Worm (Caenorhabditis elegans): ENCODE measurements around the gene C50B6.9.

Gene C50B6.9

DNA sequence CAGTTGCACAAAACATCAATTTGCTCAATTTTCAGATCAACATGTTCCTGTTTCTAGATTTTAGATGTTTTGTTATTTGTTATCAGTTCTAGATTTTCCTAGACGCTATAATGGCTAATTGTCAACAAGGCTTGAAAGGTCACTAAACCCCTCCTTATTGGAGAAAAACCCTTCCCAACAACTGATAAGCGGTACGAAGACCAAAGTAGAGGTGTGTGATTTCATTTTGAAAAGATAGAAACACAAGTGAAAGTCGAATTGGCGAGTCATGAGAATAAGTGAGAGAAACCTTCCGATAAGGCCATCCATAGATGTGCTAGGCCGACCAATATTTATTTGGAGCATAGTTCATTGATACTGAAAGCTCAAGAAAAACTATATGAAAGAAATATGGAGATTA lies 37.5 kb downstream of the C50B6.9 start (continued):
- TF ChIP-seq dpl-1 (GFP tag; optimal IDR thresholded peaks at IDR 0.05) (peak in 1 of 3 experiments; percentile 6), egl-27 (tag; optimal IDR thresholded peaks at IDR 0.05) (no peak), nhr-90 (tag; optimal IDR thresholded peaks at IDR 0.05; ENCODE audit: poor library complexity) (peak; percentile 52), lin-14 (GFP tag; optimal IDR thresholded peaks at IDR 0.05) (peak; percentile 54), zag-1 (tag; optimal IDR thresholded peaks at IDR 0.05) (no peak), efl-3 (GFP tag; optimal IDR thresholded peaks at IDR 0.05) (no peak), rnt-1 (tag; optimal IDR thresholded peaks at IDR 0.05) (no peak), sox-4 (tag; optimal IDR thresholded peaks at IDR 0.05) (no peak), ces-1 (GFP tag; optimal IDR thresholded peaks at IDR 0.05) (no peak), ceh-88 (GFP tag; IDR thresholded peaks at IDR 0.05) (no peak), F16B12.6 (tag; optimal IDR thresholded peaks at IDR 0.05) (no peak), mab-9 (GFP tag; IDR thresholded peaks at IDR 0.05) (no peak), snu-23 (GFP tag; optimal IDR thresholded peaks at IDR 0.05) (peak; percentile 4), irx-1 (tag; optimal IDR thresholded peaks at IDR 0.05) (no peak), vab-15 (tag; optimal IDR thresholded peaks at IDR 0.05) (no peak), nhr-85 (tag) (peak; percentile 72), nhr-84 (tag; optimal IDR thresholded peaks at IDR 0.05) (no peak), ama-1 (optimal IDR thresholded peaks at IDR 0.05) (no peak), jun-1 (tag; optimal IDR thresholded peaks at IDR 0.05) (peak; percentile 32), nhr-11 (tag; optimal IDR thresholded peaks at IDR 0.05) (no peak), zip-4 (GFP tag; optimal IDR thresholded peaks at IDR 0.05) (no peak), aha-1 (tag; optimal IDR thresholded peaks at IDR 0.05) (no peak), nhr-20 (tag; optimal IDR thresholded peaks at IDR 0.05) (peak; percentile 50), ceh-63 (GFP tag; optimal IDR thresholded peaks at IDR 0.05) (no peak), elt-2 (tag; optimal IDR thresholded peaks at IDR 0.05) (peak; percentile 94), unc-98 (GFP tag; IDR thresholded peaks at IDR 0.05) (no peak), unc-86 (tag; optimal IDR thresholded peaks at IDR 0.05) (no peak), hlh-17 (GFP tag; optimal IDR thresholded peaks at IDR 0.05; ENCODE audit: borderline replicate concordance) (no peak), fkh-8 (tag; optimal IDR thresholded peaks at IDR 0.05) (no peak), ets-5 (GFP tag; IDR thresholded peaks at IDR 0.05) (no peak), tlp-1 (tag; optimal IDR thresholded peaks at IDR 0.05) (no peak)

DNA sequence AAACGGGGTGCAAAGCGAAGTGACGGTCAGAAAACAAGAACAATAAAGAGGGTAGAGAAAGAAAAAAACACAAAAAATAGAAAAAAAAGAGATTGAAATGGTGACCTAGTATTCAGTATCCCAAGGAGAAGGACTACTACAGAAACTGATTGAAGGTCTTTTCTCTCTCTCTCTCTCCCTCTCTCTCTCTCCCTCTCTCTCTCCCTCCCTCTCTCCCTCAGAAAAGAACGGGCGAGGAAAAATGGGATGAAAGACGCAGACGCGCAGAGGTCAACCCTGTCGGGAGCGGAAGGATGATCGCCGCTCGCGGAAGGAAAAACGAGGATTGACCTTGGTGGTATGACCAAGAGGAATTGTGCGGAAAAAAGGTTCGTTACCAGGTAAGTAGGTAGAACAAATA lies 38.4 kb downstream of the C50B6.9 start:
- TF ChIP-seq nhr-12 (tag; optimal IDR thresholded peaks at IDR 0.05), result no peak
- no peak for TF ChIP-seq sox-4 (tag; optimal IDR thresholded peaks at IDR 0.05)
- no peak for TF ChIP-seq mdl-1 (tag; optimal IDR thresholded peaks at IDR 0.05)
- peak; percentile 23 for TF ChIP-seq C16A3.4 (tag; optimal IDR thresholded peaks at IDR 0.05)
- no peak for TF ChIP-seq tlp-1 (tag; optimal IDR thresholded peaks at IDR 0.05)
- peak; percentile 42 for TF ChIP-seq ztf-4 (tag; optimal IDR thresholded peaks at IDR 0.05)
- no peak for TF ChIP-seq fkh-10 (GFP tag; optimal IDR thresholded peaks at IDR 0.05)
- TF ChIP-seq nhr-28 (tag; optimal IDR thresholded peaks at IDR 0.05), result no peak
- peak; percentile 14 for TF ChIP-seq lin-13 (GFP tag; optimal IDR thresholded peaks at IDR 0.05)
- TF ChIP-seq ces-1 (GFP tag; optimal IDR thresholded peaks at IDR 0.05), result no peak
- no peak for TF ChIP-seq unc-30 (tag; optimal IDR thresholded peaks at IDR 0.05)
- peak; percentile 82 for TF ChIP-seq blmp-1 (tag; optimal IDR thresholded peaks at IDR 0.05)
- TF ChIP-seq lsy-2 (tag; optimal IDR thresholded peaks at IDR 0.05), result peak; percentile 31 to 61
- peak; percentile 97 for TF ChIP-seq nhr-85 (tag)
- no peak for TF ChIP-seq jun-1 (tag; optimal IDR thresholded peaks at IDR 0.05)
- no peak for TF ChIP-seq unc-62 (GFP tag; optimal IDR thresholded peaks at IDR 0.05)
- TF ChIP-seq tbx-2 (tag; optimal IDR thresholded peaks at IDR 0.05), result no peak
- TF ChIP-seq sup-37 (GFP tag; optimal IDR thresholded peaks at IDR 0.05), result no peak
- no peak for TF ChIP-seq nhr-237 (tag; optimal IDR thresholded peaks at IDR 0.05)
- no peak for TF ChIP-seq vab-15 (tag; optimal IDR thresholded peaks at IDR 0.05)
- no peak for TF ChIP-seq alr-1 (tag; optimal IDR thresholded peaks at IDR 0.05; ENCODE audit: borderline replicate concordance)
- TF ChIP-seq irx-1 (tag; optimal IDR thresholded peaks at IDR 0.05), result no peak
- TF ChIP-seq nhr-84 (tag; optimal IDR thresholded peaks at IDR 0.05), result no peak
- no peak for TF ChIP-seq pqm-1 (tag; optimal IDR thresholded peaks at IDR 0.05)
- no peak for TF ChIP-seq hlh-17 (GFP tag; optimal IDR thresholded peaks at IDR 0.05; ENCODE audit: borderline replicate concordance)
- TF ChIP-seq skn-1 (tag; optimal IDR thresholded peaks at IDR 0.05), result no peak
- TF ChIP-seq egl-13 (tag; optimal IDR thresholded peaks at IDR 0.05), result no peak
- TF ChIP-seq dsc-1 (tag; optimal IDR thresholded peaks at IDR 0.05), result no peak
- TF ChIP-seq aly-2 (tag; optimal IDR thresholded peaks at IDR 0.05), result no peak
- no peak for TF ChIP-seq hpl-2 (GFP tag; optimal IDR thresholded peaks at IDR 0.05)
- no peak for TF ChIP-seq fos-1 (tag; optimal IDR thresholded peaks at IDR 0.05)
- no peak for TF ChIP-seq mef-2 (tag; optimal IDR thresholded peaks at IDR 0.05)

Measured in whole organism, L1 larva.